Worm (Caenorhabditis elegans) whole organism, L1 larva: Measurements from ENCODE around the gene lmtr-5.

ENCODE experiments used
- F16B12.6 ChIP-seq: fragments of 150-350 bp; optimal IDR thresholded peaks from 2 replicates; lab custom pipeline; 2014; ENCODE audit warnings: missing biosample characterization, missing genetic modification characterization
- alr-1 ChIP-seq: fragments of 200-800 bp; sonication (Bioruptor generic); optimal IDR thresholded peaks from 2 replicates; lab custom pipeline; 2018; ENCODE audit warnings: borderline replicate concordance, mild to moderate bottlenecking, missing genetic modification characterization, missing compliant biosample characterization
- ama-1 ChIP-seq: fragments of 150-350 bp; optimal IDR thresholded peaks from 2 replicates; lab custom pipeline; 2014
- blmp-1 ChIP-seq: fragments of 150-350 bp; optimal IDR thresholded peaks from 2 replicates; lab custom pipeline; 2014; ENCODE audit warnings: missing biosample characterization, missing genetic modification characterization
- ceh-8 ChIP-seq: fragments of 200-800 bp; sonication (Bioruptor generic); optimal IDR thresholded peaks from 2 replicates; lab custom pipeline; 2018; ENCODE audit warnings: mild to moderate bottlenecking, missing genetic modification characterization, moderate library complexity, missing compliant biosample characterization
- ceh-90 ChIP-seq: sonication (generic microtip); optimal IDR thresholded peaks from 2 replicates; lab custom pipeline; 2016; ENCODE audit warnings: missing genetic modification characterization, missing compliant biosample characterization
- ces-1 ChIP-seq: fragments of 150-350 bp; optimal IDR thresholded peaks from 2 replicates; lab custom pipeline; 2014; ENCODE audit warnings: missing biosample characterization, missing genetic modification reagents, missing genetic modification characterization
- dsc-1 ChIP-seq: sonication (generic microtip); optimal IDR thresholded peaks from 2 replicates; lab custom pipeline; 2016; ENCODE audit warnings: mild to moderate bottlenecking, missing genetic modification characterization, missing compliant biosample characterization
- efl-1 ChIP-seq, 4 experiments: fragments of 150-350 bp; optimal IDR thresholded peaks in 3 of 4; peaks in 1 of 4; 1 replicate in 1 of 4; 2 replicates in 3 of 4; lab custom pipeline; 2014; ENCODE audit warnings: missing biosample characterization in 2 of 4, missing genetic modification characterization in 2 of 4, missing genetic modification reagents in 2 of 4
- efl-3 ChIP-seq: fragments of 200-800 bp; sonication (Bioruptor generic); optimal IDR thresholded peaks from 2 replicates; lab custom pipeline; 2018; ENCODE audit warnings: mild to moderate bottlenecking, missing genetic modification characterization, missing compliant biosample characterization
- egl-13 ChIP-seq: sonication (generic microtip); optimal IDR thresholded peaks from 2 replicates; lab custom pipeline; 2016; ENCODE audit warnings: missing genotype, missing genetic modification reagents, missing genetic modification characterization, missing compliant biosample characterization
- elt-2 ChIP-seq: sonication (generic microtip); optimal IDR thresholded peaks from 2 replicates; lab custom pipeline; 2016; ENCODE audit warnings: missing genetic modification characterization, mild to moderate bottlenecking, inconsistent platforms, missing compliant biosample characterization, missing genetic modification reagents
- elt-3 ChIP-seq, 6 experiments: fragments of 150-350 bp in 1 of 6; sonication (generic microtip); optimal IDR thresholded peaks; 2 replicates each; lab custom pipeline; 2017 to 2018; ENCODE audit warnings: missing biosample characterization in 6 of 6, missing genetic modification characterization in 6 of 6, inconsistent platforms in 1 of 6
- fkh-10 ChIP-seq: sonication (generic microtip); optimal IDR thresholded peaks from 2 replicates; lab custom pipeline; 2017; ENCODE audit warnings: missing biosample characterization, missing genetic modification reagents, missing genetic modification characterization
- fkh-8 ChIP-seq: sonication (generic microtip); optimal IDR thresholded peaks from 2 replicates; lab custom pipeline; 2016; ENCODE audit warnings: mild to moderate bottlenecking, missing genetic modification characterization, missing compliant biosample characterization
- fos-1 ChIP-seq: fragments of 150-350 bp; optimal IDR thresholded peaks from 2 replicates; lab custom pipeline; 2014; ENCODE audit warnings: missing biosample characterization, missing genetic modification characterization
- grh-1 ChIP-seq: fragments of 200-800 bp; sonication (Bioruptor generic); IDR thresholded peaks from 2 replicates; pipeline ENCODE4 v1.3.6; 2022; ENCODE audit warnings: missing genetic modification reagents, missing genetic modification characterization, missing compliant biosample characterization
- hlh-17 ChIP-seq: fragments of 200-800 bp; sonication (Bioruptor generic); optimal IDR thresholded peaks from 2 replicates; lab custom pipeline; 2018; ENCODE audit warnings: missing genetic modification characterization, mild to moderate bottlenecking, missing compliant biosample characterization, moderate library complexity, borderline replicate concordance
- hlh-4 ChIP-seq: sonication (generic microtip); optimal IDR thresholded peaks from 2 replicates; lab custom pipeline; 2016; ENCODE audit warnings: mild to moderate bottlenecking, missing genetic modification characterization, missing compliant biosample characterization
- irx-1 ChIP-seq: sonication (generic microtip); optimal IDR thresholded peaks from 2 replicates; lab custom pipeline; 2016; ENCODE audit warnings: missing genetic modification characterization, missing compliant biosample characterization
- isw-1 ChIP-seq: fragments of 200-800 bp; sonication (Bioruptor generic); IDR thresholded peaks from 2 replicates; pipeline ENCODE4 v1.3.6; 2022; ENCODE audit warnings: missing genetic modification characterization, missing compliant biosample characterization
- lin-13 ChIP-seq: fragments of 150-350 bp; optimal IDR thresholded peaks from 2 replicates; lab custom pipeline; 2014; ENCODE audit warnings: missing biosample characterization, missing genetic modification reagents, missing genetic modification characterization
- lin-14 ChIP-seq: fragments of 200-800 bp; sonication (Bioruptor generic); optimal IDR thresholded peaks from 2 replicates; lab custom pipeline; 2018; ENCODE audit warnings: mild to moderate bottlenecking, missing genetic modification characterization, moderate library complexity, missing compliant biosample characterization
- lin-35 ChIP-seq, 2 experiments: fragments of 150-350 bp; optimal IDR thresholded peaks; 2 replicates each; lab custom pipeline; 2014; ENCODE audit warnings: missing biosample characterization in 2 of 2, missing genetic modification characterization in 2 of 2, missing genetic modification reagents in 2 of 2
- lin-39 ChIP-seq: fragments of 150-350 bp; optimal IDR thresholded peaks from 2 replicates; lab custom pipeline; 2014; ENCODE audit warnings: missing biosample characterization, missing genetic modification reagents, missing genetic modification characterization
- lir-3 ChIP-seq: sonication (generic microtip); optimal IDR thresholded peaks from 2 replicates; lab custom pipeline; 2016; ENCODE audit warnings: mild to moderate bottlenecking, missing genetic modification characterization, moderate library complexity, missing compliant biosample characterization; ENCODE audit not compliant: poor library complexity
- lsy-2 ChIP-seq, 2 experiments: fragments of 150-350 bp; optimal IDR thresholded peaks; 2 replicates each; lab custom pipeline; 2014; ENCODE audit warnings: missing biosample characterization in 2 of 2, missing genetic modification characterization in 2 of 2
- mab-9 ChIP-seq: fragments of 200-800 bp; sonication (Bioruptor generic); IDR thresholded peaks from 2 replicates; pipeline ENCODE4 v1.3.6; 2022; ENCODE audit warnings: missing genetic modification reagents, missing genetic modification characterization, missing compliant biosample characterization
- mdl-1 ChIP-seq, 2 experiments: fragments of 150-350 bp; optimal IDR thresholded peaks; 2 replicates each; lab custom pipeline; 2014 to 2017; ENCODE audit warnings: missing biosample characterization in 2 of 2, missing genetic modification characterization in 2 of 2, inconsistent platforms in 1 of 2
- mep-1 ChIP-seq: fragments of 150-350 bp; optimal IDR thresholded peaks from 2 replicates; lab custom pipeline; 2014; ENCODE audit warnings: missing biosample characterization, missing genetic modification characterization
- nhr-20 ChIP-seq: sonication (generic microtip); optimal IDR thresholded peaks from 2 replicates; lab custom pipeline; 2016; ENCODE audit warnings: mild to moderate bottlenecking, missing genetic modification characterization, missing compliant biosample characterization
- nhr-28 ChIP-seq: fragments of 150-350 bp; optimal IDR thresholded peaks from 2 replicates; lab custom pipeline; 2014; ENCODE audit warnings: missing biosample characterization, missing genetic modification characterization
- nhr-77 ChIP-seq: fragments of 150-350 bp; optimal IDR thresholded peaks from 2 replicates; lab custom pipeline; 2014; ENCODE audit warnings: missing biosample characterization, missing genetic modification characterization
- nhr-85 ChIP-seq: sonication (generic microtip); peaks from one replicate; lab custom pipeline; 2016; ENCODE audit warnings: missing genetic modification characterization, inconsistent platforms, missing compliant biosample characterization
- nhr-90 ChIP-seq: sonication (generic microtip); optimal IDR thresholded peaks from 2 replicates; lab custom pipeline; 2016; ENCODE audit warnings: mild to moderate bottlenecking, missing genetic modification characterization, missing compliant biosample characterization; ENCODE audit not compliant: poor library complexity
- pax-3 ChIP-seq: fragments of 200-800 bp; sonication (Bioruptor generic); optimal IDR thresholded peaks from 2 replicates; lab custom pipeline; 2018; ENCODE audit warnings: mild to moderate bottlenecking, missing genetic modification characterization, moderate library complexity, missing compliant biosample characterization
- rnt-1 ChIP-seq: sonication (generic microtip); optimal IDR thresholded peaks from 2 replicates; lab custom pipeline; 2016; ENCODE audit warnings: mild to moderate bottlenecking, missing genetic modification characterization, moderate library complexity, missing compliant biosample characterization
- skn-1 ChIP-seq: fragments of 150-350 bp; optimal IDR thresholded peaks from 2 replicates; lab custom pipeline; 2014; ENCODE audit warnings: missing biosample characterization, missing genetic modification characterization
- snu-23 ChIP-seq: sonication (generic microtip); optimal IDR thresholded peaks from 2 replicates; lab custom pipeline; 2016; ENCODE audit warnings: missing genetic modification characterization, missing compliant biosample characterization
- sptf-1 ChIP-seq: fragments of 150-350 bp; optimal IDR thresholded peaks from 2 replicates; lab custom pipeline; 2014; ENCODE audit warnings: missing biosample characterization, missing genetic modification characterization
- tbx-2 ChIP-seq: sonication (generic microtip); optimal IDR thresholded peaks from 2 replicates; lab custom pipeline; 2016; ENCODE audit warnings: missing genetic modification characterization, missing compliant biosample characterization
- tlp-1 ChIP-seq: fragments of 150-350 bp; optimal IDR thresholded peaks from 2 replicates; lab custom pipeline; 2014; ENCODE audit warnings: missing biosample characterization, missing genetic modification characterization
- unc-30 ChIP-seq: sonication (generic microtip); optimal IDR thresholded peaks from 2 replicates; lab custom pipeline; 2017; ENCODE audit warnings: missing biosample characterization, missing genetic modification characterization
- unc-62 ChIP-seq: fragments of 150-350 bp; optimal IDR thresholded peaks from 2 replicates; lab custom pipeline; 2014; ENCODE audit warnings: missing biosample characterization, missing genetic modification reagents, missing genetic modification characterization
- unc-98 ChIP-seq: fragments of 200-800 bp; sonication (Bioruptor generic); IDR thresholded peaks from 2 replicates; pipeline ENCODE4 v1.3.6; 2022; ENCODE audit warnings: missing genetic modification characterization, missing compliant biosample characterization
- xbp-1 ChIP-seq: sonication (generic microtip); optimal IDR thresholded peaks from 2 replicates; lab custom pipeline; 2016; ENCODE audit warnings: missing genetic modification characterization, missing compliant biosample characterization
- ztf-11 ChIP-seq, 2 experiments: sonication (generic microtip); optimal IDR thresholded peaks; 2 replicates each; lab custom pipeline; 2016 to 2017; ENCODE audit warnings: missing genetic modification characterization in 2 of 2, missing biosample characterization in 1 of 2, missing compliant biosample characterization in 1 of 2

Gene lmtr-5

DNA sequence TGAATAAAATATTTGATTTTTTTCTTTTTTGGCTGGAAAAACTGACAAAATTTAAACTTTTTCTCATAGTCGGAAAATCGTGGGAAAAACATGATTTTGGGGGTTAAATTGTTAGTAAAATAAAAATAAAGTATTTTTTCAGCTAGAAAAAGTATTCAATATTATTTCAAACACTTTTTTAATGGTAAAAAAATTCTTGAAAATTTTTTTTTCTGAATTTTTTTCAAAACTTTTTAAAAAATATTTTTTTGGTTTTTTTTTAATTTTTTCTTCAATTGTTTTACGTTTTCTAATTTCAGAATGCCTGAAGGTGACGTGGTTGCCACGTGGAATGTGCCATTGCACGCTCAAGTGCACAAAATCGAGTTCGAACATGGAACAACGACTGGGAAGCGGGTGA, 28.5 kb upstream of the lmtr-5 start, which contains the start of gene C44B11.1:
TSS of gene C44B11.1 (plus strand) at position 301 of the 400 bp plus-strand sequence.
- TF ChIP-seq ama-1 (lab: Kevin White, UChicago) (no peak), ceh-90 (no peak), lin-35 (GFP tag; optimal IDR thresholded peaks at IDR 0.05; lab: Kevin White, UChicago) (no peak), ceh-8 (GFP tag; lab: Kevin White, UChicago) (no peak), xbp-1 (tag; lab: Kevin White, UChicago) (no peak), nhr-28 (no peak), unc-62 (GFP tag; lab: Kevin White, UChicago) (no peak), lin-13 (GFP tag; lab: Kevin White, UChicago) (no peak), efl-3 (no peak), efl-1 (optimal IDR thresholded peaks at IDR 0.05; lab: Kevin White, UChicago) (no peak), efl-1 (GFP tag; optimal IDR thresholded peaks at IDR 0.05 in 1 of 2; lab: Kevin White, UChicago) (no peak), rnt-1 (no peak), alr-1 (no peak), nhr-90 (no peak), unc-98 (GFP tag; lab: Robert Waterston, UW) (no peak), pax-3 (tag; lab: Kevin White, UChicago) (no peak), tbx-2 (tag; lab: Kevin White, UChicago) (no peak), fkh-10 (GFP tag; lab: Kevin White, UChicago) (no peak), mdl-1 (tag; optimal IDR thresholded peaks at IDR 0.05; lab: Kevin White, UChicago) (no peak), grh-1 (no peak), nhr-20 (tag; lab: Kevin White, UChicago) (no peak)

DNA sequence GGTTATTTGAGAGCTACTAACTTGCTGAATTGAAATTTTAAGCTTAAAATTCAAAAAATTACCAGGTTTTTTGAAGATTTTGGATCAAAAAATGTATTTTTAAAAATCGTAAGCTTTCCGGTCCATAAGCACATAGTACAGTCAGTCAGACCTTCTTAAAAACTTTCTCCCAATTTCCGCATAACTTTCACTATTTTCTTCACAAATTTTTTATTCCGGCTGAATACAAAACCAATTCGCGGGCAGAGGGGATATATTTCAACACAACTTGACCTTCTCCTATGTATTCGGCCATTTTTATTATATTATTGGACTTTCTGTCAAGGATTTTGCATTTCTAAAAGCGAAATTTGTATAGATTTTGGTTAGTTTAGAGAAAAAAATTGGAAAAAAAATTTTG, 23.0 kb upstream of the lmtr-5 start:
- TF ChIP-seq snu-23 (GFP tag; lab: Kevin White, UChicago): no peak
- no peak for TF ChIP-seq ces-1 (GFP tag; lab: Kevin White, UChicago)
- TF ChIP-seq F16B12.6 (tag; lab: Kevin White, UChicago): no peak
- peak; percentile 66 for TF ChIP-seq blmp-1 (tag; lab: Kevin White, UChicago)
- TF ChIP-seq unc-30 (tag; lab: Kevin White, UChicago): no peak
- no peak for TF ChIP-seq nhr-77 (tag; lab: Kevin White, UChicago)

DNA sequence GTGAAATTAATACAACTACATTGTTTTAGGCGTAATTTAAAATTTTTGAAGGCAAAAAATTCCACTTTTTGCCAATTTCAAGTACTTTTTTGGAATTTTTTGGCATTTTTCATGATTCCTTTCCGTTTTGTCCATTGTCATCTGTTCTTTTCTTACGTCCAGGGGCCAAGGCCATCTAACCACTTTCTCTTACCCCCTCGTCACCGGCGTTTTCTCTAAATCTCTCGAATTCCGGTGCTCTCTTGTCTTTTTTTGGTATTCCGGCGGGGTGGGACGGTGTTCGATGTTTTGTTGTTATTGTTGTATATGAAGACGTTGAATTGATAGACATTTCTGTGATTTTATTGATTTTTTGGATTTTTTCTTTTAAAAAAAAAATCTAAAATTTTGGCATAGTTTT, 21.9 kb upstream of the lmtr-5 start:
- TF ChIP-seq elt-3 (tag; optimal IDR thresholded peaks at IDR 0.05; lab: Kevin White, UChicago) (peak in 1 of 6 experiments; percentile 9), nhr-77 (tag; lab: Kevin White, UChicago) (no peak), blmp-1 (tag; lab: Kevin White, UChicago) (peak; percentile 94), mep-1 (tag; lab: Kevin White, UChicago) (peak; percentile 57), fos-1 (tag; lab: Kevin White, UChicago) (no peak), lsy-2 (tag; optimal IDR thresholded peaks at IDR 0.05; lab: Kevin White, UChicago) (no peak), mdl-1 (tag; optimal IDR thresholded peaks at IDR 0.05; lab: Kevin White, UChicago) (no peak), tlp-1 (tag; lab: Kevin White, UChicago) (no peak), lin-14 (GFP tag; lab: Kevin White, UChicago) (peak; percentile 80), nhr-85 (tag; lab: Kevin White, UChicago) (peak; percentile 77), lir-3 (tag; lab: Kevin White, UChicago) (no peak)

DNA sequence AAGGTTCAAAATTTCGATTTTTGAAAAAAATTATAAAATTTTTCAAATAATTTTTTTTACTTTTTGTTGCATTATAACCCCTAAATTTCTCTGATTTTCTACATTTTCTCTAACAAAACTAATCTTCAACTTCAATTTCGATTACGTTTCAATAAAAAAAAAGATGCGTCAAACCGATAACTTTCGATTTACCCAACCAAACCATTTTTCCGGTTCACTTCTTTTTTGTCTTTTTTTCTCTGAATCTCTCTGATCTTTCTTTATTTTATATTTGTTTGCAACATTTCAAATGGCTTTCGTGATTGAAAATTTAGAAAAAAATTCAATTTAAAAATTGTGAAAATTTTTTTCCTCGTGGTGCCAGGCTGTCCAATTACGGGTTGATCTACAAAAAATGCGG, 20.0 kb upstream of the lmtr-5 start:
- peak; percentile 85 for TF ChIP-seq blmp-1 (tag; lab: Kevin White, UChicago)
- TF ChIP-seq irx-1: no peak
- no peak for TF ChIP-seq sptf-1
- no peak for TF ChIP-seq isw-1 (GFP tag; lab: Robert Waterston, UW)
- TF ChIP-seq mab-9 (GFP tag; lab: Robert Waterston, UW): no peak
- TF ChIP-seq efl-1 (optimal IDR thresholded peaks at IDR 0.05; lab: Kevin White, UChicago): no peak
- TF ChIP-seq efl-1 (GFP tag; optimal IDR thresholded peaks at IDR 0.05 in 1 of 2; lab: Kevin White, UChicago): no peak
- TF ChIP-seq lin-39 (tag; lab: Kevin White, UChicago): no peak
- TF ChIP-seq egl-13 (tag; lab: Kevin White, UChicago): no peak
- TF ChIP-seq nhr-85 (tag; lab: Kevin White, UChicago): peak; percentile 59
- TF ChIP-seq lin-14 (GFP tag; lab: Kevin White, UChicago): peak; percentile 37
- no peak for TF ChIP-seq nhr-28
- TF ChIP-seq ceh-90: no peak
- TF ChIP-seq ztf-11 (tag; optimal IDR thresholded peaks at IDR 0.05; lab: Kevin White, UChicago): no peak
- no peak for TF ChIP-seq hlh-4
- no peak for TF ChIP-seq unc-30 (tag; lab: Kevin White, UChicago)
- no peak for TF ChIP-seq snu-23 (GFP tag; lab: Kevin White, UChicago)
- no peak for TF ChIP-seq hlh-17 (GFP tag; lab: Kevin White, UChicago)
- TF ChIP-seq fkh-8 (tag; lab: Kevin White, UChicago): no peak
- no peak for TF ChIP-seq elt-2 (tag; lab: Kevin White, UChicago)
- no peak for TF ChIP-seq dsc-1 (tag; lab: Kevin White, UChicago)
- TF ChIP-seq skn-1: no peak
- TF ChIP-seq, all 84 proteins: peak for 3
